Worm (Caenorhabditis elegans): Measurements from ENCODE around the gene T19D12.9.

Gene T19D12.9

DNA sequence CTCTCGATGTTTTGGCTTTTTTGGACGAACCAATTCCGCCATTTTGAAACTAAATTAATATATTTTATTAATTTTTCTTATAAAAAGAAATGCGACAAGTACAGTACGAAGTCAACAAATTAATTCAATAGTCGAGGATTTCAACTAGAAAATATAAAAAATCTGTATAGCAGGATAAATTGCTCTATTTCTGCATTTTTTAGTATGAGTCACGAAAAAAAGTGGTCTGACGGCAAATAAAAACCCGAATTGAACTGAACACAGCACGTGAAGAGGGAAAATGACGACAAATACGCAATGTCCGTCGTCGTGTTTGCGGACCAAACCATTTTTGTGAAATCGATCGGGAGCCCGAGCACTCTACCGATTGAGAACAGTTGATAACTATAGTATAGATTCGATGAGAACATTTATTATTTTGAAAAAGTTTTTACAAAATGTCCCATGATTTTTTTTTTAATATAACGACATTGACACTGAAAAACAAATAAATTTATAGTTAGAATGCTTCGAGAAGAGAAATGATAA, 44.8 kb downstream of the T19D12.9 start, which contains the start of gene epg-5:
Gene epg-5, minus strand, starts transcription at position 51 of the 528 bp plus-strand sequence.
- no peak for TF ChIP-seq mab-5 (tag; optimal IDR thresholded peaks at IDR 0.05)
- TF ChIP-seq mbf-1 (tag; optimal IDR thresholded peaks at IDR 0.05): no peak
- TF ChIP-seq aly-2 (tag; optimal IDR thresholded peaks at IDR 0.05): no peak
- TF ChIP-seq dmd-4 (tag; optimal IDR thresholded peaks at IDR 0.05): no peak
- TF ChIP-seq C34F6.9 (tag; optimal IDR thresholded peaks at IDR 0.05): peak; percentile 67
- no peak for TF ChIP-seq Y55F3AM.14 (GFP tag; optimal IDR thresholded peaks at IDR 0.05)
- no peak for TF ChIP-seq ceh-16 (tag; optimal IDR thresholded peaks at IDR 0.05)
- TF ChIP-seq zag-1 (tag; optimal IDR thresholded peaks at IDR 0.05): no peak
- TF ChIP-seq unc-62 (GFP tag; optimal IDR thresholded peaks at IDR 0.05): no peak
- no peak for TF ChIP-seq sma-3 (GFP tag; optimal IDR thresholded peaks at IDR 0.05)
- TF ChIP-seq gmeb-1 (tag; optimal IDR thresholded peaks at IDR 0.05): no peak
- TF ChIP-seq ztf-1 (GFP tag; conservative IDR thresholded peaks at IDR 0.05): no peak
- TF ChIP-seq nhr-129 (tag; optimal IDR thresholded peaks at IDR 0.05): peak; percentile 59
- TF ChIP-seq elt-1 (tag; optimal IDR thresholded peaks at IDR 0.05): no peak
- no peak for TF ChIP-seq snpc-4 (tag; optimal IDR thresholded peaks at IDR 0.05)
- no peak for TF ChIP-seq egl-27 (tag; optimal IDR thresholded peaks at IDR 0.05)
- no peak for TF ChIP-seq peb-1 (tag; optimal IDR thresholded peaks at IDR 0.05)
- peak in 1 of 2 experiments; percentile 19 for TF ChIP-seq mdl-1 (tag; optimal IDR thresholded peaks at IDR 0.05)
- no peak for TF ChIP-seq nhr-23 (tag; optimal IDR thresholded peaks at IDR 0.05)
- TF ChIP-seq sma-9 (GFP tag; optimal IDR thresholded peaks at IDR 0.05): no peak
- TF ChIP-seq sma-9 (tag; optimal IDR thresholded peaks at IDR 0.05): no peak
- no peak for TF ChIP-seq unc-39 (tag; optimal IDR thresholded peaks at IDR 0.05)
- no peak for TF ChIP-seq lin-13 (GFP tag; optimal IDR thresholded peaks at IDR 0.05)
- TF ChIP-seq unc-55 (GFP tag; optimal IDR thresholded peaks at IDR 0.05): no peak
- TF ChIP-seq nhr-77 (tag; optimal IDR thresholded peaks at IDR 0.05): no peak
- peak in 1 of 2 experiments; percentile 61 for TF ChIP-seq lsy-2 (tag; optimal IDR thresholded peaks at IDR 0.05)
- no peak for TF ChIP-seq F13H6.1 (tag; optimal IDR thresholded peaks at IDR 0.05)
- TF ChIP-seq lin-39 (tag; optimal IDR thresholded peaks at IDR 0.05): no peak
- no peak for TF ChIP-seq nhr-6 (tag; optimal IDR thresholded peaks at IDR 0.05)
- TF ChIP-seq skn-1 (tag; optimal IDR thresholded peaks at IDR 0.05): no peak
- no peak for TF ChIP-seq ama-1 (optimal IDR thresholded peaks at IDR 0.05)
- no peak for TF ChIP-seq ztf-4 (tag; optimal IDR thresholded peaks at IDR 0.05)
- no peak for TF ChIP-seq elt-3 (tag; optimal IDR thresholded peaks at IDR 0.05)
- TF ChIP-seq nhr-21 (tag; optimal IDR thresholded peaks at IDR 0.05): no peak
- TF ChIP-seq nhr-11 (tag; optimal IDR thresholded peaks at IDR 0.05): no peak
- no peak for TF ChIP-seq nhr-12 (tag; optimal IDR thresholded peaks at IDR 0.05)
- TF ChIP-seq nhr-10 (tag; optimal IDR thresholded peaks at IDR 0.05): no peak
- TF ChIP-seq nhr-237 (tag; optimal IDR thresholded peaks at IDR 0.05): no peak
- TF ChIP-seq crh-2 (tag; optimal IDR thresholded peaks at IDR 0.05): no peak
- peak; percentile 47 for TF ChIP-seq fos-1 (tag; optimal IDR thresholded peaks at IDR 0.05)
- no peak for TF ChIP-seq ztf-11 (tag; optimal IDR thresholded peaks at IDR 0.05)
- no peak for TF ChIP-seq sem-4 (tag; optimal IDR thresholded peaks at IDR 0.05)
- no peak for TF ChIP-seq ZK546.5 (tag; optimal IDR thresholded peaks at IDR 0.05)
- peak; percentile 6 for TF ChIP-seq lin-11 (tag; optimal IDR thresholded peaks at IDR 0.05)
- no peak for TF ChIP-seq ceh-82 (tag; optimal IDR thresholded peaks at IDR 0.05)
- TF ChIP-seq alr-1 (tag; optimal IDR thresholded peaks at IDR 0.05): no peak
- TF ChIP-seq nhr-25 (tag; optimal IDR thresholded peaks at IDR 0.05): no peak
- TF ChIP-seq blmp-1 (tag; optimal IDR thresholded peaks at IDR 0.05; ENCODE audit: insufficient read depth): no peak
- TF ChIP-seq R02D3.7 (tag; optimal IDR thresholded peaks at IDR 0.05): no peak

Measured in whole organism, L2 larva.